Fruit fly (Drosophila melanogaster): ENCODE results near the gene CG44195.

The CG44195 gene

dm6 chr3L:7695554-7695953, at the start of gene CG44195:
TSS of gene CG44195 (minus strand) at chr3L:7695654.
- TF ChIP-seq Mes4 (GFP tag; optimal IDR thresholded peaks at IDR 0.05), result no peak
- no peak for TF ChIP-seq CG11247 (GFP tag; IDR thresholded peaks at IDR 0.05)
- TF ChIP-seq CG18599 (GFP tag; optimal IDR thresholded peaks at IDR 0.05), result no peak
- TF ChIP-seq sqz (GFP tag; optimal IDR thresholded peaks at IDR 0.05), result no peak
- no peak for TF ChIP-seq PHDP (tag; optimal IDR thresholded peaks at IDR 0.05)
- no peak for TF ChIP-seq Jarid2 (GFP tag; optimal IDR thresholded peaks at IDR 0.05)
- TF ChIP-seq Fer1 (GFP tag; optimal IDR thresholded peaks at IDR 0.05), result no peak
- TF ChIP-seq CHES-1-like (GFP tag; optimal IDR thresholded peaks at IDR 0.05), result no peak
- TF ChIP-seq Gsc (GFP tag; IDR thresholded peaks at IDR 0.05), result no peak
- no peak for TF ChIP-seq fd96Cb (tag; optimal IDR thresholded peaks at IDR 0.05)
- TF ChIP-seq Hr51 (GFP tag; optimal IDR thresholded peaks at IDR 0.05), result no peak
- no peak for TF ChIP-seq NK7.1 (GFP tag; optimal IDR thresholded peaks at IDR 0.05)
- TF ChIP-seq CG12155 (GFP tag; optimal IDR thresholded peaks at IDR 0.05), result no peak

dm6 chr3L:7743741-7744140, 48.3 kb upstream of the CG44195 start:
- TF ChIP-seq ems (GFP tag; optimal IDR thresholded peaks at IDR 0.05) (no peak), CG6689 (GFP tag; IDR thresholded peaks at IDR 0.05) (no peak), ash1 (GFP tag; optimal IDR thresholded peaks at IDR 0.05) (no peak), bbx (GFP tag; IDR thresholded peaks at IDR 0.05; ENCODE audit: partially characterized antibody) (no peak), CG17802 (tag; optimal IDR thresholded peaks at IDR 0.05) (no peak), ac (GFP tag; optimal IDR thresholded peaks at IDR 0.05) (no peak), mam (GFP tag; optimal IDR thresholded peaks at IDR 0.05) (no peak), CG8944 (GFP tag; optimal IDR thresholded peaks at IDR 0.05) (no peak), sr (GFP tag; IDR thresholded peaks at IDR 0.05) (peak; percentile 69; the same call in 1 of the 3 replicates), ap (GFP tag; IDR thresholded peaks at IDR 0.05) (no peak), lov (optimal IDR thresholded peaks at IDR 0.05) (no peak), lov (GFP tag; IDR thresholded peaks at IDR 0.05) (no peak), HLH4C (GFP tag; IDR thresholded peaks at IDR 0.05; ENCODE audit: partially characterized antibody) (no peak), CG18476 (GFP tag; optimal IDR thresholded peaks at IDR 0.05) (no peak), Optix (GFP tag; IDR thresholded peaks at IDR 0.05) (no peak), pb (GFP tag; optimal IDR thresholded peaks at IDR 0.05) (no peak), danr (GFP tag; IDR thresholded peaks at IDR 0.05) (no peak), wek (GFP tag; optimal IDR thresholded peaks at IDR 0.05) (no peak), CG31388 (GFP tag; optimal IDR thresholded peaks at IDR 0.05) (no peak), bsh (GFP tag; optimal IDR thresholded peaks at IDR 0.05) (no peak), CG12391 (tag; optimal IDR thresholded peaks at IDR 0.05) (no peak), tna (GFP tag; IDR thresholded peaks at IDR 0.05; ENCODE audit: partially characterized antibody) (no peak), CG17568 (GFP tag; optimal IDR thresholded peaks at IDR 0.05) (no peak), toy (GFP tag; IDR thresholded peaks at IDR 0.05) (no peak), tin (GFP tag; optimal IDR thresholded peaks at IDR 0.05) (no peak), CG11456 (GFP tag; IDR thresholded peaks at IDR 0.05) (no peak), seq (GFP tag; IDR thresholded peaks at IDR 0.05) (no peak), Trl (optimal IDR thresholded peaks at IDR 0.05) (peak in 1 of 2 experiments; percentile 20), Trl (GFP tag; optimal IDR thresholded peaks at IDR 0.05) (no peak), bcd (GFP tag; optimal IDR thresholded peaks at IDR 0.05) (no peak), ttk (GFP tag; IDR thresholded peaks at IDR 0.05) (no peak), onecut (GFP tag; IDR thresholded peaks at IDR 0.05) (no peak), CG10431 (GFP tag; optimal IDR thresholded peaks at IDR 0.05) (no peak), sd (tag; optimal IDR thresholded peaks at IDR 0.05) (peak; percentile 48), D19A (tag; optimal IDR thresholded peaks at IDR 0.05) (no peak), inv (GFP tag; IDR thresholded peaks at IDR 0.05; ENCODE audit: partially characterized antibody) (no peak), MTF-1 (GFP tag; optimal IDR thresholded peaks at IDR 0.05; ENCODE audit: borderline replicate concordance) (no peak), CG8290 (GFP tag; optimal IDR thresholded peaks at IDR 0.05) (no peak), CG8290 (tag; optimal IDR thresholded peaks at IDR 0.05) (no peak)
